Worm (Caenorhabditis elegans) whole organism, late embryonic: ENCODE measurements around the gene adss-1.
A peak's percentile ranks its signal among the peaks of the same experiment; 100 is the strongest.

Experiments used
- C38D4.7 ChIP-seq: fragments of 200-800 bp; sonication (Bioruptor generic); optimal IDR thresholded peaks from 2 replicates; lab custom pipeline; 2018; ENCODE audit warnings: mild to moderate bottlenecking, missing genetic modification characterization, moderate library complexity, missing compliant biosample characterization
- K09A11.1 ChIP-seq: sonication (generic microtip); optimal IDR thresholded peaks from 2 replicates; lab custom pipeline; 2017; ENCODE audit warnings: antibody characterized with exemption, mild to moderate bottlenecking, missing genetic modification characterization, missing compliant biosample characterization; ENCODE audit not compliant: insufficient read depth
- Y22D7AL.16 ChIP-seq: sonication (generic microtip); optimal IDR thresholded peaks from 2 replicates; lab custom pipeline; 2016; ENCODE audit warnings: missing genetic modification characterization, missing compliant biosample characterization
- ama-1 ChIP-seq: fragments of 150-350 bp; optimal IDR thresholded peaks from 2 replicates; lab custom pipeline; 2014
- ceh-14 ChIP-seq: sonication (generic microtip); optimal IDR thresholded peaks from 2 replicates; lab custom pipeline; 2016; ENCODE audit warnings: missing genotype, missing genetic modification characterization, missing compliant biosample characterization
- ceh-18 ChIP-seq: sonication (generic microtip); optimal IDR thresholded peaks from 2 replicates; lab custom pipeline; 2016; ENCODE audit warnings: missing genetic modification characterization, missing compliant biosample characterization
- ceh-22 ChIP-seq: sonication (generic microtip); optimal IDR thresholded peaks from 2 replicates; lab custom pipeline; 2017; ENCODE audit warnings: missing biosample characterization, missing genetic modification characterization
- ceh-24 ChIP-seq: sonication (generic microtip); optimal IDR thresholded peaks from 2 replicates; lab custom pipeline; 2016; ENCODE audit warnings: mild to moderate bottlenecking, missing genetic modification characterization, missing compliant biosample characterization
- ceh-30 ChIP-seq: fragments of 150-350 bp; optimal IDR thresholded peaks from 2 replicates; lab custom pipeline; 2014; ENCODE audit warnings: missing biosample characterization, missing genetic modification characterization
- ceh-31 ChIP-seq: sonication (generic microtip); optimal IDR thresholded peaks from 2 replicates; lab custom pipeline; 2016; ENCODE audit warnings: missing genetic modification characterization, missing compliant biosample characterization
- ceh-34 ChIP-seq: sonication (generic microtip); optimal IDR thresholded peaks from 2 replicates; lab custom pipeline; 2016; ENCODE audit warnings: mild to moderate bottlenecking, missing genetic modification characterization, missing compliant biosample characterization
- ceh-6 ChIP-seq: fragments of 200-800 bp; sonication (Bioruptor generic); optimal IDR thresholded peaks from 2 replicates; lab custom pipeline; 2018; ENCODE audit warnings: mild to moderate bottlenecking, missing genetic modification characterization, missing compliant biosample characterization
- che-1 ChIP-seq: sonication (generic microtip); optimal IDR thresholded peaks from 2 replicates; lab custom pipeline; 2016; ENCODE audit warnings: mild to moderate bottlenecking, missing genetic modification characterization, missing compliant biosample characterization
- dmd-4 ChIP-seq: sonication (generic microtip); optimal IDR thresholded peaks from 2 replicates; lab custom pipeline; 2016; ENCODE audit warnings: borderline replicate concordance, missing genetic modification characterization, missing compliant biosample characterization
- elt-2 ChIP-seq: sonication (generic microtip); optimal IDR thresholded peaks from 2 replicates; lab custom pipeline; 2016; ENCODE audit warnings: missing genetic modification reagents, missing genetic modification characterization, missing compliant biosample characterization
- elt-4 ChIP-seq: sonication (generic microtip); optimal IDR thresholded peaks from 2 replicates; lab custom pipeline; 2016; ENCODE audit warnings: missing genetic modification characterization, missing compliant biosample characterization
- fkh-6 ChIP-seq: sonication (generic microtip); optimal IDR thresholded peaks from 2 replicates; lab custom pipeline; 2016; ENCODE audit warnings: missing genetic modification characterization, missing compliant biosample characterization
- gmeb-2 ChIP-seq: sonication (generic microtip); optimal IDR thresholded peaks from 2 replicates; lab custom pipeline; 2016; ENCODE audit warnings: missing genetic modification characterization, inconsistent platforms, missing compliant biosample characterization
- hlh-13 ChIP-seq: fragments of 200-800 bp; sonication (Bioruptor generic); optimal IDR thresholded peaks from 2 replicates; lab custom pipeline; 2018; ENCODE audit warnings: mild to moderate bottlenecking, missing genetic modification characterization, missing compliant biosample characterization
- hlh-15 ChIP-seq: sonication (generic microtip); optimal IDR thresholded peaks from 2 replicates; lab custom pipeline; 2016; ENCODE audit warnings: missing genetic modification characterization, missing compliant biosample characterization
- hlh-6 ChIP-seq: sonication (generic microtip); optimal IDR thresholded peaks from 2 replicates; lab custom pipeline; 2016; ENCODE audit warnings: missing genotype, missing genetic modification characterization, missing compliant biosample characterization
- madf-2 ChIP-seq: sonication (generic microtip); optimal IDR thresholded peaks from 2 replicates; lab custom pipeline; 2017; ENCODE audit warnings: missing genetic modification characterization, missing compliant biosample characterization
- mec-3 ChIP-seq: sonication (generic microtip); optimal IDR thresholded peaks from 2 replicates; lab custom pipeline; 2016; ENCODE audit warnings: borderline replicate concordance, missing genetic modification characterization, missing compliant biosample characterization
- nfya-1 ChIP-seq: sonication (generic microtip); optimal IDR thresholded peaks from 2 replicates; lab custom pipeline; 2017; ENCODE audit warnings: missing genetic modification characterization, mild to moderate bottlenecking, missing compliant biosample characterization, antibody characterized with exemption, moderate library complexity
- nhr-11 ChIP-seq: fragments of 150-350 bp; optimal IDR thresholded peaks from 2 replicates; lab custom pipeline; 2014; ENCODE audit warnings: missing biosample characterization, missing genetic modification characterization
- nhr-232 ChIP-seq: sonication (generic microtip); optimal IDR thresholded peaks from 2 replicates; lab custom pipeline; 2016; ENCODE audit warnings: missing genetic modification characterization, missing compliant biosample characterization
- npax-4 ChIP-seq: sonication (generic microtip); optimal IDR thresholded peaks from 2 replicates; lab custom pipeline; 2016; ENCODE audit warnings: missing genetic modification characterization, missing compliant biosample characterization
- odd-2 ChIP-seq: sonication (generic microtip); optimal IDR thresholded peaks from 2 replicates; lab custom pipeline; 2017; ENCODE audit warnings: antibody characterized with exemption, mild to moderate bottlenecking, missing genetic modification characterization, missing compliant biosample characterization
- pax-1 ChIP-seq: fragments of 150-350 bp; optimal IDR thresholded peaks from 2 replicates; lab custom pipeline; 2014; ENCODE audit warnings: missing biosample characterization, missing genetic modification characterization
- pha-4 ChIP-seq: fragments of 150-350 bp; optimal IDR thresholded peaks from 2 replicates; lab custom pipeline; 2018; ENCODE audit warnings: missing biosample characterization, missing genetic modification reagents, missing genetic modification characterization
- pqm-1 ChIP-seq: sonication (generic microtip); optimal IDR thresholded peaks from 2 replicates; lab custom pipeline; 2016; ENCODE audit warnings: missing genetic modification characterization, missing compliant biosample characterization
- ref-2 ChIP-seq: sonication (generic microtip); optimal IDR thresholded peaks from 2 replicates; lab custom pipeline; 2016; ENCODE audit warnings: missing genetic modification characterization, missing compliant biosample characterization
- rnt-1 ChIP-seq: sonication (generic microtip); optimal IDR thresholded peaks from 2 replicates; lab custom pipeline; 2016; ENCODE audit warnings: missing genetic modification characterization, missing compliant biosample characterization
- sox-2 ChIP-seq: fragments of 200-800 bp; sonication (Bioruptor generic); IDR thresholded peaks from 2 replicates; pipeline ENCODE4 v1.3.6; 2022; ENCODE audit warnings: missing genetic modification reagents, missing genetic modification characterization, missing compliant biosample characterization
- sox-4 ChIP-seq: sonication (generic microtip); optimal IDR thresholded peaks from 2 replicates; lab custom pipeline; 2017; ENCODE audit warnings: mild to moderate bottlenecking, missing genetic modification characterization, inconsistent platforms, missing compliant biosample characterization
- syd-9 ChIP-seq: sonication (generic microtip); optimal IDR thresholded peaks from 2 replicates; lab custom pipeline; 2016; ENCODE audit warnings: mild to moderate bottlenecking, missing genetic modification characterization, moderate library complexity, missing compliant biosample characterization
- tbx-2 ChIP-seq: sonication (generic microtip); optimal IDR thresholded peaks from 2 replicates; lab custom pipeline; 2016; ENCODE audit warnings: missing genetic modification characterization, missing compliant biosample characterization
- ttx-3 ChIP-seq: sonication (generic microtip); optimal IDR thresholded peaks from 2 replicates; lab custom pipeline; 2016; ENCODE audit warnings: missing genetic modification reagents, missing genetic modification characterization, missing compliant biosample characterization
- unc-42 ChIP-seq: sonication (generic microtip); optimal IDR thresholded peaks from 2 replicates; lab custom pipeline; 2016; ENCODE audit warnings: missing genotype, missing genetic modification characterization, missing compliant biosample characterization
- unc-55 ChIP-seq: sonication (generic microtip); optimal IDR thresholded peaks from 2 replicates; lab custom pipeline; 2017; ENCODE audit warnings: missing biosample characterization, missing genetic modification reagents, missing genetic modification characterization
- zip-5 ChIP-seq: sonication (generic microtip); optimal IDR thresholded peaks from 2 replicates; lab custom pipeline; 2016; ENCODE audit warnings: missing genetic modification characterization, missing compliant biosample characterization

Gene adss-1

DNA sequence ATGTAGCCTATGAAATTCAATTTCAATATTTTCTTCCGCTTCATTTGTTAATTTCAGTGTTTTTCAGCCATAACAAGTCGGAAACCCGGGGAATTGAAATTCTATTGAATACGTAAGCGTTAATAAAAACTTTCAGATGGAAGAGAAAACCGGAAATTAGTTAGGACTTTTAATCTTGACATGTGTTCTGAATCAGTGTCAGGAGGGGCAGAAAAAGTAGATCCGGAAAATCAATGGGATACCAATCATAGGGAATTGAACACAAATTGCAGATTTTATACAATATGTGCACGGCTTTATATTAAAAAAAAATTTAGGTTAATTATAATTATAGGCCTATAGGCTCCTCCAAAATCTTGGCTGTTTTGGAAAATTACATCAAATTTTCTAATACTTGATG is 41.1 kb upstream of the adss-1 start:
- no peak for TF ChIP-seq ama-1 (lab: Kevin White, UChicago)
- TF ChIP-seq ceh-14 (tag; lab: Kevin White, UChicago), result no peak
- TF ChIP-seq nhr-232 (tag; lab: Kevin White, UChicago), result no peak
- no peak for TF ChIP-seq madf-2 (tag; lab: Kevin White, UChicago)
- no peak for TF ChIP-seq nhr-11 (tag; lab: Kevin White, UChicago)
- TF ChIP-seq K09A11.1, result no peak
- TF ChIP-seq C38D4.7 (GFP tag; lab: Kevin White, UChicago), result no peak
- no peak for TF ChIP-seq ceh-6 (GFP tag; lab: Kevin White, UChicago)
- no peak for TF ChIP-seq dmd-4
- no peak for TF ChIP-seq fkh-6 (tag; lab: Kevin White, UChicago)

DNA sequence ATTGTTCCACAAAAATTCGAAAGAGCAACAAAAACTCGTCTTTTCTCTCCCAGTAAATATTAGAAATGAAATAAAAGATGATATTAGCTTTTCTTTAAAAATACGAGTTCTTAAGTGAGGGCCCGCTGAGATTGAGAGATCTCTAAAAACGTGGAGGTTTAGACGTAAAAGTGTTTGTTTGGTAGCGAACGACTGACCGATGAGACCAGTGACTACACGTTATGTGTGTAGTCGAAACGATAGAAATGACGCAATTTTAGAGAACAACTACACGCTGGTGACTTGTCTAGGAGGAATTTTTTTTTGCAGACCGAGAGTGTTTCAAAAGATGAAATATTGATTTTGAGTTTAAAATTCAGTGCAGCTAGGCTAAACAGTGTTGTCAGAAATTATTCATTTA is 39.5 kb upstream of the adss-1 start, which contains the start of gene C37H5.13:
Gene C37H5.13 (minus strand): TSS at position 229 of the 400 bp plus-strand sequence.
- peak; percentile 16 for TF ChIP-seq unc-55 (GFP tag; lab: Kevin White, UChicago)
- no peak for TF ChIP-seq pax-1 (tag; lab: Kevin White, UChicago)

DNA sequence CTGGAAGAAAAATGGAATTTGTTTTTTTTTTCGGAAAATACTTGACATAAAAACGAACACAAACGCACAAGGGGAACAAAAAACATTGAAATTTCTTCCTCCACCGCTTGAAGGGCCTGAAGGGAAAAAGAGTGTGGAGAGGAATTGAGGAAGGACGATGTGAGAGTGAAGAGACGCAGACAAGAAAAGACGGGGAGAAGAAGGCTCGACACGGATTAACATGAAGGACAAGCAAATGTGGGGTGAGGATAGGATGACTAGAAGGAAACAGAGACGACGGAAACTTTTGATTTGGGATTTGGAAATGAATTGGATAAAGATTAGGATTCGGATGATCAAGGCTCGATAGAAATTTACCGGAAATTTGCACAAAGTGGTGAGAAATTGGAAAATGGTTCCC is 37.3 kb upstream of the adss-1 start:
- peak; percentile 12 for TF ChIP-seq ref-2 (tag; lab: Kevin White, UChicago)
- peak; percentile 43 for TF ChIP-seq nfya-1
- no peak for TF ChIP-seq rnt-1 (tag; lab: Kevin White, UChicago)
- TF ChIP-seq Y22D7AL.16 (tag; lab: Kevin White, UChicago), result no peak
- TF ChIP-seq ceh-30 (tag; lab: Kevin White, UChicago), result no peak
- peak; percentile 25 for TF ChIP-seq ceh-18 (tag; lab: Kevin White, UChicago)
- TF ChIP-seq ceh-22 (tag; lab: Kevin White, UChicago), result no peak
- peak; percentile 37 for TF ChIP-seq unc-42 (tag; lab: Kevin White, UChicago)
- TF ChIP-seq hlh-13, result no peak
- TF ChIP-seq unc-55 (GFP tag; lab: Kevin White, UChicago), result peak; percentile 39
- TF ChIP-seq pha-4, result no peak
- TF ChIP-seq tbx-2, result peak; percentile 21
- TF ChIP-seq odd-2 (tag; lab: Kevin White, UChicago), result no peak
- TF ChIP-seq pax-1 (tag; lab: Kevin White, UChicago), result no peak
- TF ChIP-seq nhr-232 (tag; lab: Kevin White, UChicago), result no peak
- TF ChIP-seq ttx-3 (tag; lab: Kevin White, UChicago), result no peak
- no peak for TF ChIP-seq hlh-15 (tag; lab: Kevin White, UChicago)
- TF ChIP-seq hlh-6 (tag; lab: Kevin White, UChicago), result peak; percentile 28
- TF ChIP-seq ceh-31 (tag; lab: Kevin White, UChicago), result peak; percentile 34
- TF ChIP-seq elt-2 (tag; lab: Kevin White, UChicago), result no peak
- no peak for TF ChIP-seq sox-2 (GFP tag; lab: Robert Waterston, UW)
- TF ChIP-seq mec-3, result no peak
- no peak for TF ChIP-seq pqm-1
- TF ChIP-seq, all 69 proteins: peak for 8

DNA sequence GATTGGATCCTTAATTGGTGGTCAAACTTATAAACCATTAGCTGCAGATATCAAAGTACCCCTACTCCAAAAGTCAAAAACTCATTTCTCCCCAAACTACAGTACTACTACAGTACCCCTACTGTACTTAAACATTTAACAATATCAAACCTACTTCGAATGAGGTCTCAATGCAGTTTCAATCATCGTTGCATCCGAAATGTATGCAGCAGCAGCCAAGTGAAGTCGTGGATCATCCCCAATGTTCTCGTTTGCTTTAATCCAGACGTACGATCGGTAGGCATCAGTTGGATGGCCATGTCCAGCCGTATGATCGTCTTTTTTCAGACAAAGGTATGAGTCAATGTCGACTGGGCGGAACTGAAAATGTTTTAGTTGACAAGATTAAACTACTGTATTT is 34.3 kb upstream of the adss-1 start:
- TF ChIP-seq Y22D7AL.16 (tag; lab: Kevin White, UChicago) (no peak), syd-9 (tag; lab: Kevin White, UChicago) (no peak), elt-4 (tag; lab: Kevin White, UChicago) (no peak), gmeb-2 (tag; lab: Kevin White, UChicago) (no peak), pax-1 (tag; lab: Kevin White, UChicago) (no peak), ama-1 (lab: Kevin White, UChicago) (no peak), ceh-18 (tag; lab: Kevin White, UChicago) (no peak), ceh-24 (no peak), npax-4 (no peak), zip-5 (tag; lab: Kevin White, UChicago) (no peak), tbx-2 (no peak), odd-2 (tag; lab: Kevin White, UChicago) (no peak), mec-3 (no peak), ceh-34 (tag; lab: Kevin White, UChicago) (no peak), che-1 (tag; lab: Kevin White, UChicago) (no peak), sox-4 (tag; lab: Kevin White, UChicago) (no peak)
